Worm (Caenorhabditis elegans): ENCODE data around the gene C42C1.9.

Gene C42C1.9

ce11 chrIV:12279340-12279739, 9.9 kb upstream of the C42C1.9 start, which contains the start of gene ltah-1.1:
TSS of gene ltah-1.1 (plus strand) at chrIV:12279622.
- TF ChIP-seq ceh-62 (tag; optimal IDR thresholded peaks at IDR 0.05) (no peak), ama-1 (optimal IDR thresholded peaks at IDR 0.05) (no peak), F37D6.2 (tag; optimal IDR thresholded peaks at IDR 0.05) (no peak), hmg-1.1 (GFP tag; IDR thresholded peaks at IDR 0.05) (no peak), nhr-28 (tag; optimal IDR thresholded peaks at IDR 0.05) (peak; percentile 20), ces-1 (GFP tag; optimal IDR thresholded peaks at IDR 0.05) (no peak), dmd-6 (GFP tag; IDR thresholded peaks at IDR 0.05) (peak; percentile 42; the same call in 1 of the 2 replicates), nhr-11 (tag; optimal IDR thresholded peaks at IDR 0.05) (no peak), lin-13 (GFP tag; optimal IDR thresholded peaks at IDR 0.05) (no peak), R02D3.7 (tag; optimal IDR thresholded peaks at IDR 0.05) (no peak), mdt-29 (GFP tag; IDR thresholded peaks at IDR 0.05) (no peak), F10B5.3 (tag; optimal IDR thresholded peaks at IDR 0.05) (no peak), F44E2.7 (GFP tag; IDR thresholded peaks at IDR 0.05) (no peak), hlh-30 (tag; optimal IDR thresholded peaks at IDR 0.05; ENCODE audit: insufficient read depth) (no peak), zip-2 (tag; optimal IDR thresholded peaks at IDR 0.05) (no peak), pqm-1 (tag; optimal IDR thresholded peaks at IDR 0.05) (no peak), mxl-2 (GFP tag; conservative IDR thresholded peaks at IDR 0.05) (no peak), mxl-3 (GFP tag; optimal IDR thresholded peaks at IDR 0.05) (no peak), T20F7.1 (GFP tag; optimal IDR thresholded peaks at IDR 0.05) (no peak), unc-130 (GFP tag; optimal IDR thresholded peaks at IDR 0.05) (no peak), D1046.2 (GFP tag; IDR thresholded peaks at IDR 0.05) (no peak), aha-1 (tag) (no peak), egl-27 (tag; optimal IDR thresholded peaks at IDR 0.05) (no peak), vab-7 (GFP tag; IDR thresholded peaks at IDR 0.05) (no peak), madf-5 (GFP tag; IDR thresholded peaks at IDR 0.05) (no peak), lir-3 (tag; optimal IDR thresholded peaks at IDR 0.05) (no peak), nhr-41 (GFP tag; IDR thresholded peaks at IDR 0.05) (no peak), daf-12 (tag; optimal IDR thresholded peaks at IDR 0.05) (no peak), daf-16 (GFP tag; optimal IDR thresholded peaks at IDR 0.05) (no peak), daf-16 (tag; optimal IDR thresholded peaks at IDR 0.05) (peak; percentile 16), dve-1 (tag; optimal IDR thresholded peaks at IDR 0.05; ENCODE audit: insufficient read depth) (peak; percentile 27), arid-1 (GFP tag; conservative IDR thresholded peaks at IDR 0.05) (no peak), zfp-2 (tag; optimal IDR thresholded peaks at IDR 0.05) (no peak), nhr-48 (tag; optimal IDR thresholded peaks at IDR 0.05) (no peak), zip-11 (GFP tag; IDR thresholded peaks at IDR 0.05) (no peak), F26F4.8 (GFP tag; conservative IDR thresholded peaks at IDR 0.05) (no peak), hlh-11 (tag; optimal IDR thresholded peaks at IDR 0.05) (peak; percentile 2), lin-1 (GFP tag; IDR thresholded peaks at IDR 0.05) (no peak), snpc-1.2 (GFP tag; IDR thresholded peaks at IDR 0.05) (no peak), saeg-2 (GFP tag; IDR thresholded peaks at IDR 0.05) (no peak)

ce11 chrIV:12282157-12282789, 7.0 kb upstream of the C42C1.9 start, which contains the start of the genes C42C1.12 and C42C1.19:
TSS of gene C42C1.12 (minus strand) at chrIV:12282207.
TSS of gene C42C1.19 (plus strand) at chrIV:12282739.
- peak; percentile 7 for TF ChIP-seq dve-1 (tag; optimal IDR thresholded peaks at IDR 0.05; ENCODE audit: insufficient read depth)
- TF ChIP-seq nhr-76 (tag; optimal IDR thresholded peaks at IDR 0.05): no peak
- peak; percentile 45 for TF ChIP-seq mes-2 (tag; optimal IDR thresholded peaks at IDR 0.05; ENCODE audit: poor library complexity, severe bottlenecking)
- no peak for TF ChIP-seq dmd-6 (GFP tag; IDR thresholded peaks at IDR 0.05)
- TF ChIP-seq hif-1 (tag; optimal IDR thresholded peaks at IDR 0.05): no peak
- TF ChIP-seq ztf-7 (tag; optimal IDR thresholded peaks at IDR 0.05): peak; percentile 73
- no peak for TF ChIP-seq daf-8 (GFP tag; IDR thresholded peaks at IDR 0.05)
- TF ChIP-seq nhr-237 (tag; optimal IDR thresholded peaks at IDR 0.05): no peak
- TF ChIP-seq dpl-1 (GFP tag; optimal IDR thresholded peaks at IDR 0.05): peak; percentile 53
- no peak for TF ChIP-seq madf-5 (GFP tag; IDR thresholded peaks at IDR 0.05)
- no peak for TF ChIP-seq ceh-82 (tag; optimal IDR thresholded peaks at IDR 0.05)
- TF ChIP-seq ceh-20 (GFP tag; IDR thresholded peaks at IDR 0.05): no peak
- TF ChIP-seq lsy-2 (tag; optimal IDR thresholded peaks at IDR 0.05): peak in 1 of 2 experiments; percentile 73
- no peak for TF ChIP-seq egl-27 (tag; optimal IDR thresholded peaks at IDR 0.05)
- TF ChIP-seq spr-3 (GFP tag; optimal IDR thresholded peaks at IDR 0.05): no peak
- TF ChIP-seq dmd-8 (GFP tag; IDR thresholded peaks at IDR 0.05): no peak
- TF ChIP-seq fkh-10 (GFP tag; optimal IDR thresholded peaks at IDR 0.05): no peak

Measured in whole organism, L4 larva.